Fruit fly (Drosophila melanogaster): ENCODE data around the gene MtnA.
A peak's percentile ranks its signal among the peaks of the same experiment; 100 is the strongest.

The MtnA gene

DNA sequence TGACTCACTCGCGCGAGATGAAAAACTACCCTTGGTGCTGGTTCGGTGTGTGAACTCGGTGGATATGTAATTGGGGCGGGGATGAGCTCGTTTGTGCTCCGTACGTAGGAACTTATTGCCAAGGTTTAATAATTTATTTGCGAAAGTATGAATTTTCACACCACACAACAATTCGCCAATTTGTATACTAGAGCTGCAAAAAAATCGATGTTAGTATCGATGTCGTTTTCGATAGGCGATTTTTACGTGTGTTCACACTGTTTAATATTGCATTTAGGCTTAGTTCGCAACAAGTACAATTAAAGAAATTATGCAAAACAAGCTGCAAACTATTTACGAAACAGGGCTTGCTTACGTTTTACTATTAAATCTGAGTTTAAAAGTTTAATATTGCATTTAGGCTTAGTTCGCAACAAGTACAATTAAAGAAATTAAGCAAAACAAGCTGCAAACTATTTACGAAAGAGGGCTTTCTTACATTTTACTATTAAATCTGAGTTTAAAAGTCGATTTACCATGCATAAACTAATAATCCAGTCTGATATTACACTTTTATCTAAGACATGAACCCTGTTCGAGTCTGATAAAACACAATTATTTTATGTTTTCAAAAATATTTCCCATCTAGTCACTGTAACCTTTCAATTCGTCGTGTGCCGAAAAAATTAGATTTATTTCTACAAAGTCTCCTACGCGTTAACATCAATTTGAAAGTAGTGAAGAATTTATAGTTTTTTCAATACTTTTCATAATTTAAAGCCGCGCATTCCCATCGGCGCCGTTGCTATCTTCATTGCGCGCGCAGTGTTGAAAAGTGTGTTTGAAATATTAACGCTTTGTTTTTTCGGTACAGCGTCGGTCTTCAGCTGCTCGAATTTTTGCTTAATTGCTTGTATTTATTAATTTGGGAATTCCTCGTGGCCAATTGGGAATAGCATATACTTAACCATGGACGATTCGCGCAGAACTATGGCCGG lies 20.9 kb downstream of the MtnA start, which contains the start of the genes Snap24 and CG8478 (continued):
- TF ChIP-seq CG1792 (GFP tag; optimal IDR thresholded peaks at IDR 0.05) (no peak), rib (GFP tag; IDR thresholded peaks at IDR 0.05) (peak; percentile 84), Hmx (GFP tag; optimal IDR thresholded peaks at IDR 0.05) (no peak), CG7963 (GFP tag; IDR thresholded peaks at IDR 0.05; ENCODE audit: partially characterized antibody) (peak; percentile 57; the same call in 2 of the 3 replicates), CG15514 (GFP tag; optimal IDR thresholded peaks at IDR 0.05) (peak; percentile 23), CG6791 (GFP tag; IDR thresholded peaks at IDR 0.05; ENCODE audit: partially characterized antibody) (peak; percentile 79), CoRest (tag; optimal IDR thresholded peaks at IDR 0.05) (peak; percentile 15), en (GFP tag; optimal IDR thresholded peaks at IDR 0.05) (no peak), phol (tag; optimal IDR thresholded peaks at IDR 0.05) (peak; percentile 22), D19A (tag; optimal IDR thresholded peaks at IDR 0.05) (peak; percentile 9), C15 (GFP tag; IDR thresholded peaks at IDR 0.05) (no peak), vnd (GFP tag; IDR thresholded peaks at IDR 0.05; ENCODE audit: partially characterized antibody) (peak; percentile 73; the same call in 2 of the 3 replicates), CG13424 (tag; optimal IDR thresholded peaks at IDR 0.05) (no peak), Bgb (GFP tag; IDR thresholded peaks at IDR 0.05; ENCODE audit: partially characterized antibody) (peak; percentile 85), CG8765 (GFP tag; IDR thresholded peaks at IDR 0.05) (no peak), Xbp1 (GFP tag; optimal IDR thresholded peaks at IDR 0.05) (peak; percentile 13), Abd-B (GFP tag; optimal IDR thresholded peaks at IDR 0.05) (peak; percentile 24), CG10147 (GFP tag; optimal IDR thresholded peaks at IDR 0.05) (no peak), CG10267 (tag; optimal IDR thresholded peaks at IDR 0.05) (peak; percentile 93), row (GFP tag; IDR thresholded peaks at IDR 0.05) (peak; percentile 70), CG3163 (GFP tag; optimal IDR thresholded peaks at IDR 0.05) (no peak), Scr (GFP tag; IDR thresholded peaks at IDR 0.05; ENCODE audit: partially characterized antibody) (peak; percentile 79), E2f2 (GFP tag; IDR thresholded peaks at IDR 0.05) (peak; percentile 85), Gug (GFP tag; IDR thresholded peaks at IDR 0.05) (no peak), br (optimal IDR thresholded peaks at IDR 0.05) (no peak), Atf6 (GFP tag; IDR thresholded peaks at IDR 0.05) (no peak), CG6175 (GFP tag; IDR thresholded peaks at IDR 0.05) (no peak), gem (tag; optimal IDR thresholded peaks at IDR 0.05) (no peak), CG30020 (tag; optimal IDR thresholded peaks at IDR 0.05) (peak; percentile 84), CG7357 (GFP tag; IDR thresholded peaks at IDR 0.05) (peak; percentile 96), CG3838 (GFP tag; optimal IDR thresholded peaks at IDR 0.05) (no peak), CG2712 (tag; optimal IDR thresholded peaks at IDR 0.05) (peak; percentile 6), vfl (GFP tag; optimal IDR thresholded peaks at IDR 0.05) (no peak), MBD-R2 (GFP tag; IDR thresholded peaks at IDR 0.05) (peak; percentile 59), CG12391 (tag; optimal IDR thresholded peaks at IDR 0.05) (peak; percentile 42), tin (GFP tag; optimal IDR thresholded peaks at IDR 0.05) (no peak), CG42726 (GFP tag; IDR thresholded peaks at IDR 0.05; ENCODE audit: partially characterized antibody) (peak; percentile 45; the same call in 1 of the 2 replicates), chinmo (GFP tag; IDR thresholded peaks at IDR 0.05; ENCODE audit: partially characterized antibody) (peak; percentile 74; the same call in 2 of the 4 replicates), CG1602 (GFP tag; optimal IDR thresholded peaks at IDR 0.05) (no peak), Dll (GFP tag; IDR thresholded peaks at IDR 0.05; ENCODE audit: partially characterized antibody) (peak; percentile 78; the same call in 3 of the 4 replicates), Dfd (GFP tag; optimal IDR thresholded peaks at IDR 0.05) (no peak), bowl (GFP tag; IDR thresholded peaks at IDR 0.05) (no peak), CG8924 (tag; optimal IDR thresholded peaks at IDR 0.05) (peak; percentile 14), CG32767 (GFP tag; IDR thresholded peaks at IDR 0.05) (no peak)
